Fruit fly (Drosophila melanogaster) whole organism, embryonic: Measurements from ENCODE around the gene Ubc7.

Experiments
- Atf3 ChIP-seq: fragments of 200-800 bp; sonication (Bioruptor generic); optimal IDR thresholded peaks from 3 replicates; lab custom pipeline; 2016; ENCODE audit warnings: missing biosample characterization, missing genetic modification characterization
- Bgb ChIP-seq: fragments of 200-800 bp; sonication (Bioruptor generic); IDR thresholded peaks from 2 replicates; pipeline ENCODE4 v1.3.6; 2022; ENCODE audit warnings: missing biosample characterization, missing genetic modification characterization; ENCODE audit not compliant: partially characterized antibody
- CG10979 ChIP-seq: fragments of 200-800 bp; sonication (Bioruptor generic); optimal IDR thresholded peaks from 2 replicates; lab custom pipeline; 2018; ENCODE audit warnings: missing biosample characterization, mild to moderate bottlenecking, missing genetic modification characterization, moderate library complexity
- CG11398 ChIP-seq: fragments of 200-800 bp; sonication (Bioruptor generic); optimal IDR thresholded peaks from 2 replicates; lab custom pipeline; 2016; ENCODE audit warnings: missing biosample characterization, missing genetic modification characterization
- CG12071 ChIP-seq: fragments of 200-800 bp; sonication (Bioruptor generic); optimal IDR thresholded peaks from 3 replicates; lab custom pipeline; 2018; ENCODE audit warnings: missing biosample characterization, mild to moderate bottlenecking, missing genetic modification characterization
- CG12236 ChIP-seq: fragments of 200-800 bp; sonication (Bioruptor generic); optimal IDR thresholded peaks from 2 replicates; lab custom pipeline; 2016; ENCODE audit warnings: missing biosample characterization, missing genetic modification characterization
- CG13296 ChIP-seq: fragments of 200-800 bp; sonication (Bioruptor generic); optimal IDR thresholded peaks from 3 replicates; lab custom pipeline; 2018; ENCODE audit warnings: missing biosample characterization, mild to moderate bottlenecking, missing genetic modification characterization
- CG13894 ChIP-seq: fragments of 200-800 bp; sonication (Bioruptor generic); optimal IDR thresholded peaks from 3 replicates; lab custom pipeline; 2018; ENCODE audit warnings: missing biosample characterization, mild to moderate bottlenecking, missing genetic modification characterization, moderate library complexity
- CG17328 ChIP-seq: fragments of 200-800 bp; sonication (Bioruptor generic); IDR thresholded peaks from 2 replicates; pipeline ENCODE4 v1.3.6; 2022; ENCODE audit warnings: missing biosample characterization, missing genetic modification characterization
- CG1832 ChIP-seq: fragments of 200-800 bp; sonication (Bioruptor generic); optimal IDR thresholded peaks from 2 replicates; lab custom pipeline; 2017; ENCODE audit warnings: missing biosample characterization, mild to moderate bottlenecking, missing genetic modification characterization, inconsistent platforms
- CG2116 ChIP-seq: fragments of 200-800 bp; sonication (Bioruptor generic); optimal IDR thresholded peaks from 3 replicates; lab custom pipeline; 2018; ENCODE audit warnings: missing biosample characterization, mild to moderate bottlenecking, missing genetic modification characterization
- CG4424 ChIP-seq: fragments of 200-800 bp; sonication (Bioruptor generic); optimal IDR thresholded peaks from 3 replicates; lab custom pipeline; 2016; ENCODE audit warnings: missing biosample characterization, missing genetic modification characterization
- CG5953 ChIP-seq: fragments of 200-800 bp; sonication (Bioruptor generic); IDR thresholded peaks from 2 replicates; pipeline ENCODE4 v1.3.6; 2022; ENCODE audit warnings: missing biosample characterization, missing genetic modification characterization
- CG6654 ChIP-seq: fragments of 200-800 bp; sonication (Bioruptor generic); optimal IDR thresholded peaks from 2 replicates; lab custom pipeline; 2017; ENCODE audit warnings: missing biosample characterization, mild to moderate bottlenecking, missing genetic modification characterization
- CG6813 ChIP-seq: fragments of 200-800 bp; sonication (Bioruptor generic); optimal IDR thresholded peaks from 2 replicates; lab custom pipeline; 2017; ENCODE audit warnings: missing biosample characterization, missing genetic modification characterization, mild to moderate bottlenecking, moderate library complexity, missing genetic modification reagents
- CG7786 ChIP-seq: fragments of 200-800 bp; sonication (Bioruptor generic); optimal IDR thresholded peaks from 2 replicates; lab custom pipeline; 2016; ENCODE audit warnings: missing biosample characterization, missing genetic modification characterization
- CG7928 ChIP-seq: fragments of 200-800 bp; sonication (Bioruptor generic); optimal IDR thresholded peaks from 2 replicates; lab custom pipeline; 2017; ENCODE audit warnings: missing biosample characterization, mild to moderate bottlenecking, missing genetic modification characterization
- CTCF ChIP-seq: fragments of 200-800 bp; sonication (Bioruptor generic); optimal IDR thresholded peaks from 2 replicates; lab custom pipeline; 2017; ENCODE audit warnings: missing biosample characterization, mild to moderate bottlenecking, missing genetic modification characterization, moderate library complexity
- Dek ChIP-seq: fragments of 200-800 bp; sonication (Bioruptor generic); optimal IDR thresholded peaks from 3 replicates; lab custom pipeline; 2019; ENCODE audit warnings: missing biosample characterization, mild to moderate bottlenecking, missing genetic modification characterization, moderate library complexity
- E2f2 ChIP-seq: fragments of 200-800 bp; sonication (Bioruptor generic); IDR thresholded peaks from 2 replicates; pipeline ENCODE4 v1.3.6; 2022; ENCODE audit warnings: missing biosample characterization, missing genetic modification characterization
- HLH4C ChIP-seq: fragments of 200-800 bp; sonication (Bioruptor generic); IDR thresholded peaks from 3 replicates; pipeline ENCODE4 v1.3.6; 2022; ENCODE audit warnings: missing biosample characterization, missing genetic modification characterization; ENCODE audit not compliant: partially characterized antibody
- MBD-R2 ChIP-seq: fragments of 200-800 bp; sonication (Bioruptor generic); IDR thresholded peaks from 2 replicates; pipeline ENCODE4 v1.3.6; 2022; ENCODE audit warnings: missing biosample characterization, missing genetic modification characterization
- Med ChIP-seq: fragments of 200-800 bp; sonication (Bioruptor generic); peaks from one replicate; lab custom pipeline; 2016; ENCODE audit warnings: missing biosample characterization, missing genetic modification characterization, mild to moderate bottlenecking, inconsistent platforms, moderate library complexity
- NFAT ChIP-seq: fragments of 200-800 bp; sonication (Bioruptor generic); IDR thresholded peaks from 2 replicates; pipeline ENCODE4 v1.3.6; 2022; ENCODE audit warnings: missing biosample characterization, missing genetic modification characterization
- Ptx1 ChIP-seq: fragments of 200-800 bp; sonication (Bioruptor generic); IDR thresholded peaks from 2 replicates; pipeline ENCODE4 v1.3.6; 2022; ENCODE audit warnings: missing biosample characterization, missing genetic modification characterization
- Rx ChIP-seq: fragments of 200-800 bp; sonication (Bioruptor generic); IDR thresholded peaks from 2 replicates; pipeline ENCODE4 v1.3.6; 2022; ENCODE audit warnings: missing biosample characterization, missing genetic modification characterization
- TFAM ChIP-seq: fragments of 200-800 bp; sonication (Bioruptor generic); optimal IDR thresholded peaks from 2 replicates; lab custom pipeline; 2017; ENCODE audit warnings: missing biosample characterization, missing genetic modification characterization, inconsistent platforms
- abd-A ChIP-seq: fragments of 200-800 bp; sonication (Bioruptor generic); optimal IDR thresholded peaks from 3 replicates; lab custom pipeline; 2019; ENCODE audit warnings: missing biosample characterization, mild to moderate bottlenecking, missing genetic modification characterization, moderate library complexity
- chinmo ChIP-seq: fragments of 200-800 bp; sonication (Bioruptor generic); IDR thresholded peaks from 4 replicates; pipeline ENCODE4 v1.3.6; 2022; ENCODE audit warnings: missing biosample characterization, missing genetic modification characterization; ENCODE audit not compliant: partially characterized antibody
- crp ChIP-seq, 2 experiments: fragments of 200-800 bp; sonication (Bioruptor generic); optimal IDR thresholded peaks; 2 replicates in 1 of 2; 3 replicates in 1 of 2; lab custom pipeline; 2017; ENCODE audit warnings: missing biosample characterization in 2 of 2, missing genetic modification characterization in 2 of 2, mild to moderate bottlenecking in 1 of 2, moderate library complexity in 1 of 2
- da ChIP-seq: fragments of 200-800 bp; sonication (Bioruptor generic); optimal IDR thresholded peaks from 2 replicates; lab custom pipeline; 2016; ENCODE audit warnings: missing biosample characterization, missing genetic modification characterization
- dan ChIP-seq: fragments of 200-800 bp; sonication (Bioruptor generic); IDR thresholded peaks from 2 replicates; pipeline ENCODE4 v1.3.6; 2022; ENCODE audit warnings: missing biosample characterization, missing genetic modification characterization
- dysf ChIP-seq: fragments of 200-800 bp; sonication (Bioruptor generic); IDR thresholded peaks from 3 replicates; pipeline ENCODE4 v1.3.6; 2022; ENCODE audit warnings: missing biosample characterization, missing genetic modification characterization
- grn ChIP-seq: fragments of 200-800 bp; sonication (Bioruptor generic); optimal IDR thresholded peaks from 3 replicates; lab custom pipeline; 2017; ENCODE audit warnings: missing biosample characterization, missing genetic modification characterization
- ind ChIP-seq: fragments of 200-800 bp; sonication (Bioruptor generic); optimal IDR thresholded peaks from 3 replicates; lab custom pipeline; 2016; ENCODE audit warnings: missing biosample characterization, missing genetic modification characterization
- lola ChIP-seq, 3 experiments: fragments of >200 bp in 2 of 3; fragments of 200-800 bp in 1 of 3; sonication (Bioruptor generic) in 1 of 3; optimal IDR thresholded peaks; 2 replicates each; lab custom pipeline; 2017 to 2019; ENCODE audit warnings: missing biosample characterization in 3 of 3, missing genetic modification characterization in 3 of 3, mild to moderate bottlenecking in 1 of 3, moderate library complexity in 1 of 3
- mirr ChIP-seq: fragments of 200-800 bp; sonication (Bioruptor generic); optimal IDR thresholded peaks from 3 replicates; lab custom pipeline; 2018; ENCODE audit warnings: missing biosample characterization, mild to moderate bottlenecking, missing genetic modification characterization
- peb ChIP-seq: fragments of 200-800 bp; sonication (Bioruptor generic); IDR thresholded peaks from 2 replicates; pipeline ENCODE4 v1.3.6; 2022; ENCODE audit warnings: missing biosample characterization, missing genetic modification characterization
- salm ChIP-seq: fragments of 200-800 bp; sonication (Bioruptor generic); optimal IDR thresholded peaks from 2 replicates; lab custom pipeline; 2018; ENCODE audit warnings: missing biosample characterization, mild to moderate bottlenecking, missing genetic modification characterization
- sr ChIP-seq: fragments of 200-800 bp; sonication (Bioruptor generic); IDR thresholded peaks from 3 replicates; pipeline ENCODE4 v1.3.6; 2022; ENCODE audit warnings: missing biosample characterization, missing genetic modification characterization
- tap ChIP-seq: fragments of 200-800 bp; optimal IDR thresholded peaks from 3 replicates; lab custom pipeline; 2019; ENCODE audit warnings: missing biosample characterization, mild to moderate bottlenecking, missing genetic modification characterization, moderate library complexity
- unc-4 ChIP-seq: fragments of 200-800 bp; sonication (Bioruptor generic); IDR thresholded peaks from 2 replicates; pipeline ENCODE4 v1.3.6; 2022; ENCODE audit warnings: missing biosample characterization, missing genetic modification characterization; ENCODE audit not compliant: partially characterized antibody
- usp ChIP-seq: fragments of >200 bp; optimal IDR thresholded peaks from 2 replicates; lab custom pipeline; 2017; ENCODE audit warnings: missing biosample characterization, missing genetic modification characterization
- z ChIP-seq: fragments of 200-800 bp; sonication (Bioruptor generic); IDR thresholded peaks from 3 replicates; pipeline ENCODE4 v1.3.6; 2022; ENCODE audit warnings: missing biosample characterization, missing genetic modification characterization

The Ubc7 gene

DNA sequence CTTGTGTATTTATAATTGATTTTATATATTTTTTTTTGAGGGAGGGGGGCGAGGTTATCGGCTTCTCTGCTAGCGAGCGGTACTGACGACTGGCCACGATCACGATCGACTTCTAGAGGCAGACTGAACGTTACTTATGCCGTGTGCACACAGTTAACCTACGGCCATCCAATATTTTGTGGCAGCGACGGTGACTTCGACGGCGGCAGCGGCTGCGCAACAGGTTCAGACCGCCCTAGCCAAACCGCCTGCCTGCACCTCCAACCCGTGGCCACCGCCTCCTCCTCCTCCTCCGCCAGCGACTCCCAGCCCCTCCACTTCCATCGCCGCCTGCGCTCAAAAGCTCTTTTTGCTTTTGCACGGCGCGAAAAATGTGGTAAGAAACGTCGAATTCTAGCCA lies 28.0 kb downstream of the Ubc7 start, which contains the start of gene CG9782 (continued):
- no peak for TF ChIP-seq CG12236
- TF ChIP-seq CG12071 (GFP tag; lab: Kevin White, UChicago) = no peak
- peak; percentile 92 for TF ChIP-seq chinmo (GFP tag; lab: Robert Waterston, UW)
- TF ChIP-seq dysf = 0 out of 3 replicates have a peak, but pooled peaks have one; percentile 16
- TF ChIP-seq usp = no peak
- TF ChIP-seq CG1832 (GFP tag; lab: Kevin White, UChicago) = no peak
- TF ChIP-seq peb = no peak
- TF ChIP-seq CG13894 = peak; percentile 44
- TF ChIP-seq NFAT = no peak
- no peak for TF ChIP-seq dan (GFP tag; lab: Robert Waterston, UW)
- peak; percentile 72 for TF ChIP-seq sr (GFP tag; lab: Robert Waterston, UW)
- no peak for TF ChIP-seq CG7786
- no peak for TF ChIP-seq ind (GFP tag; lab: Kevin White, UChicago)
- TF ChIP-seq mirr (GFP tag; lab: Kevin White, UChicago) = no peak
- 0 out of 2 replicates have a peak, but pooled peaks have one; percentile 36 for TF ChIP-seq Bgb (GFP tag; lab: Robert Waterston, UW)
- 0 out of 2 replicates have a peak, but pooled peaks have one; percentile 10 for TF ChIP-seq MBD-R2 (GFP tag; lab: Robert Waterston, UW)
- 0 out of 2 replicates have a peak, but pooled peaks have one; percentile 16 for TF ChIP-seq unc-4 (GFP tag; lab: Robert Waterston, UW)
- TF ChIP-seq Med (GFP tag; lab: Kevin White, UChicago) = peak; percentile 13
- no peak for TF ChIP-seq CG6654 (GFP tag; lab: Kevin White, UChicago)
- TF ChIP-seq Dek (tag; lab: Kevin White, UChicago) = no peak
- no peak for TF ChIP-seq E2f2 (GFP tag; lab: Robert Waterston, UW)
- peak; percentile 19 for TF ChIP-seq abd-A (tag; lab: Kevin White, UChicago)
- TF ChIP-seq salm = no peak
- no peak for TF ChIP-seq CG2116
- TF ChIP-seq CG5953 = no peak
- TF ChIP-seq crp (GFP tag; optimal IDR thresholded peaks at IDR 0.05; lab: Kevin White, UChicago) = no peak
- TF ChIP-seq z = peak; percentile 77; the same call in 2 of the 3 replicates
- TF ChIP-seq da = no peak
- no peak for TF ChIP-seq HLH4C (GFP tag; lab: Robert Waterston, UW)
- TF ChIP-seq lola (GFP tag; optimal IDR thresholded peaks at IDR 0.05; lab: Kevin White, UChicago) = no peak
- no peak for TF ChIP-seq tap
- no peak for TF ChIP-seq CG4424 (GFP tag; lab: Kevin White, UChicago)
- no peak for TF ChIP-seq CG13296 (GFP tag; lab: Kevin White, UChicago)
- TF ChIP-seq, all 482 proteins: peak for 24

DNA sequence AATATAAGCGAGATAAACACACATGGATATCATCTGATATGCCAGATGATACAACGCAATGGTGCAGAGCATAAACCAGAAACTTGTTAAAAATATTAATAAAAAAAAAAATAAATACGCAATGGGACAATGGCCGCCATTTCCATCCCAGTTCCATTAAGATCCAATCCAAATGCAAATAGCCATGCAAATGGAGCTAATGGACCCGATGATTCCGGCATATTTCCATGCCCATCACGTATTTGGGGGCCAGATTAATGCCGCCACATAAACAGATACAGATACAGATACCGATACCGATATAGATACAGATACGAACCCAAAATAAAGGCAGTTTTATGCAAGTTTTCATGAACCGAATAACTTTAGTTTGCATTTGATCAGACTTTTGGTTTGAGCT lies 30.0 kb downstream of the Ubc7 start:
- TF ChIP-seq chinmo (GFP tag; lab: Robert Waterston, UW) (peak; percentile 41; the same call in 1 of the 4 replicates), Med (GFP tag; lab: Kevin White, UChicago) (peak; percentile 22), Rx (GFP tag; lab: Robert Waterston, UW) (no peak), abd-A (tag; lab: Kevin White, UChicago) (peak; percentile 63), CG13894 (peak; percentile 80), grn (GFP tag; lab: Kevin White, UChicago) (peak; percentile 16), Atf3 (GFP tag; lab: Kevin White, UChicago) (no peak)

DNA sequence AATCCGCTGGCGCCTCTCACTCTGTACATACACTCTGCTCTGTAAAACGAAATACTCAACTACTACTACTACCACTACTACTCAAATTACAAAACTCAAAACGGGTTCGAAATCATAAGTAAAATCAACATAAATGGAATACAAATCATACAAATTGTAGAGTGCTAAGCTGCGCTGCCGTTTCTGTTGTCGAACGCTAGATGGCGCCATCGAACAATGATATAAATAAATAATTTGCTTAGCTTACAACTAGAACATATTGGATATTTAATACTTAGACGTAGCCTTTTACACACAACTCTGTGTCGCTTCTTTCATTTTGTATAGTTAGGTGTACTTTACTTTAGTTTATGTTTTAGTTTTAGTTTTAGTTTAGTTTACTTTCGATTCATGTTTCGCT lies 31.0 kb downstream of the Ubc7 start:
- TF ChIP-seq CG6813 (no peak), CG12236 (no peak), CG17328 (GFP tag; lab: Robert Waterston, UW) (no peak), CTCF (GFP tag; lab: Kevin White, UChicago) (peak; percentile 89), TFAM (GFP tag; lab: Kevin White, UChicago) (no peak), CG7928 (GFP tag; lab: Kevin White, UChicago) (no peak), z (peak; percentile 34; the same call in 1 of the 3 replicates), CG10979 (tag; lab: Kevin White, UChicago) (peak; percentile 40), Med (GFP tag; lab: Kevin White, UChicago) (peak; percentile 12), Ptx1 (GFP tag; lab: Robert Waterston, UW) (no peak), CG11398 (GFP tag; lab: Kevin White, UChicago) (no peak)
- TF ChIP-seq, all 482 proteins: peak for 4
